Worm (Caenorhabditis elegans) whole organism, L2 larva: ENCODE results near the gene adm-2.

Experiments used
- C34F6.9 ChIP-seq: fragments of 150-350 bp; optimal IDR thresholded peaks from 2 replicates; lab custom pipeline; 2014; ENCODE audit warnings: missing biosample characterization, missing genetic modification characterization
- ZK546.5 ChIP-seq: sonication (generic microtip); optimal IDR thresholded peaks from 2 replicates; lab custom pipeline; 2017; ENCODE audit warnings: missing biosample characterization, missing genetic modification characterization
- alr-1 ChIP-seq: fragments of 150-350 bp; optimal IDR thresholded peaks from 2 replicates; lab custom pipeline; 2014; ENCODE audit warnings: missing biosample characterization, missing genetic modification characterization
- aly-2 ChIP-seq: fragments of 150-350 bp; optimal IDR thresholded peaks from 2 replicates; lab custom pipeline; 2014; ENCODE audit warnings: missing biosample characterization, missing genetic modification characterization
- ama-1 ChIP-seq: fragments of 150-350 bp; optimal IDR thresholded peaks from 2 replicates; lab custom pipeline; 2018; ENCODE audit warnings: inconsistent platforms
- blmp-1 ChIP-seq: sonication (generic microtip); optimal IDR thresholded peaks from 2 replicates; lab custom pipeline; 2017; ENCODE audit warnings: missing genetic modification characterization, mild to moderate bottlenecking, missing compliant biosample characterization, antibody characterized with exemption, moderate library complexity; ENCODE audit not compliant: insufficient read depth
- ceh-16 ChIP-seq: fragments of 150-350 bp; optimal IDR thresholded peaks from 2 replicates; lab custom pipeline; 2014; ENCODE audit warnings: missing biosample characterization, missing genetic modification characterization
- ceh-82 ChIP-seq: fragments of 150-350 bp; optimal IDR thresholded peaks from 2 replicates; lab custom pipeline; 2014; ENCODE audit warnings: missing biosample characterization, missing genetic modification characterization
- crh-2 ChIP-seq: sonication (generic microtip); optimal IDR thresholded peaks from 2 replicates; lab custom pipeline; 2017; ENCODE audit warnings: missing biosample characterization, missing genetic modification characterization
- dmd-4 ChIP-seq: sonication (generic microtip); optimal IDR thresholded peaks from 2 replicates; lab custom pipeline; 2017; ENCODE audit warnings: missing biosample characterization, missing genetic modification characterization
- elt-1 ChIP-seq: fragments of 150-350 bp; optimal IDR thresholded peaks from 2 replicates; lab custom pipeline; 2014; ENCODE audit warnings: missing biosample characterization, missing genetic modification characterization
- elt-3 ChIP-seq: sonication (generic microtip); optimal IDR thresholded peaks from 2 replicates; lab custom pipeline; 2017; ENCODE audit warnings: missing biosample characterization, missing genetic modification characterization
- gmeb-1 ChIP-seq: fragments of 150-350 bp; optimal IDR thresholded peaks from 2 replicates; lab custom pipeline; 2014; ENCODE audit warnings: missing biosample characterization, missing genetic modification characterization
- lin-11 ChIP-seq: fragments of 150-350 bp; sonication (generic microtip); optimal IDR thresholded peaks from 2 replicates; lab custom pipeline; 2014; ENCODE audit warnings: missing biosample characterization, missing genetic modification characterization, inconsistent platforms, mixed read lengths
- lin-39 ChIP-seq: fragments of 150-350 bp; optimal IDR thresholded peaks from 2 replicates; lab custom pipeline; 2014; ENCODE audit warnings: missing biosample characterization, missing genetic modification reagents, missing genetic modification characterization
- lsy-2 ChIP-seq, 2 experiments: fragments of 150-350 bp in 1 of 2; sonication (generic microtip) in 1 of 2; optimal IDR thresholded peaks; 2 replicates each; lab custom pipeline; 2014 to 2017; ENCODE audit warnings: missing biosample characterization in 2 of 2, missing genetic modification characterization in 2 of 2
- mab-5 ChIP-seq: fragments of 150-350 bp; optimal IDR thresholded peaks from 2 replicates; lab custom pipeline; 2014; ENCODE audit warnings: missing biosample characterization, missing genetic modification characterization
- mdl-1 ChIP-seq, 2 experiments: fragments of 150-350 bp in 1 of 2; sonication (generic microtip) in 1 of 2; optimal IDR thresholded peaks; 2 replicates each; lab custom pipeline; 2017; ENCODE audit warnings: missing biosample characterization in 2 of 2, missing genetic modification characterization in 2 of 2
- nhr-11 ChIP-seq: fragments of 150-350 bp; optimal IDR thresholded peaks from 2 replicates; lab custom pipeline; 2014; ENCODE audit warnings: missing biosample characterization, missing genetic modification characterization
- nhr-129 ChIP-seq: fragments of 150-350 bp; optimal IDR thresholded peaks from 2 replicates; lab custom pipeline; 2014; ENCODE audit warnings: missing biosample characterization, missing genetic modification characterization
- nhr-21 ChIP-seq: fragments of 150-350 bp; optimal IDR thresholded peaks from 2 replicates; lab custom pipeline; 2014; ENCODE audit warnings: missing biosample characterization, missing genetic modification characterization
- nhr-25 ChIP-seq: fragments of 150-350 bp; sonication (generic microtip); optimal IDR thresholded peaks from 3 replicates; lab custom pipeline; 2014; ENCODE audit warnings: missing biosample characterization, missing genetic modification characterization
- nhr-6 ChIP-seq: fragments of 150-350 bp; optimal IDR thresholded peaks from 2 replicates; lab custom pipeline; 2014; ENCODE audit warnings: missing biosample characterization, missing genetic modification characterization
- nhr-77 ChIP-seq: fragments of 150-350 bp; optimal IDR thresholded peaks from 2 replicates; lab custom pipeline; 2014; ENCODE audit warnings: missing biosample characterization, missing genetic modification characterization
- peb-1 ChIP-seq: fragments of 150-350 bp; optimal IDR thresholded peaks from 2 replicates; lab custom pipeline; 2014; ENCODE audit warnings: missing biosample characterization, missing genetic modification characterization
- sem-4 ChIP-seq: fragments of 150-350 bp; optimal IDR thresholded peaks from 2 replicates; lab custom pipeline; 2014; ENCODE audit warnings: missing biosample characterization, missing genetic modification reagents, missing genetic modification characterization
- sma-3 ChIP-seq: sonication (generic microtip); optimal IDR thresholded peaks from 2 replicates; lab custom pipeline; 2016; ENCODE audit warnings: missing genetic modification reagents, missing genetic modification characterization, missing compliant biosample characterization
- sma-9 ChIP-seq, 2 experiments: fragments of 150-350 bp in 1 of 2; sonication (generic microtip) in 1 of 2; optimal IDR thresholded peaks; 2 replicates each; lab custom pipeline; 2014 to 2016; ENCODE audit warnings: missing genetic modification characterization in 2 of 2, mild to moderate bottlenecking in 1 of 2, missing biosample characterization in 1 of 2, missing compliant biosample characterization in 1 of 2, missing genetic modification reagents in 1 of 2, moderate library complexity in 1 of 2
- snpc-4 ChIP-seq: fragments of 150-350 bp; optimal IDR thresholded peaks from 2 replicates; lab custom pipeline; 2014; ENCODE audit warnings: missing biosample characterization, missing genetic modification characterization
- unc-39 ChIP-seq: fragments of 150-350 bp; optimal IDR thresholded peaks from 2 replicates; lab custom pipeline; 2014; ENCODE audit warnings: missing biosample characterization, missing genetic modification characterization
- unc-55 ChIP-seq: fragments of 150-350 bp; sonication (generic microtip); optimal IDR thresholded peaks from 3 replicates; lab custom pipeline; 2014; ENCODE audit warnings: missing biosample characterization, missing genetic modification reagents, missing genetic modification characterization
- zag-1 ChIP-seq: fragments of 150-350 bp; optimal IDR thresholded peaks from 2 replicates; lab custom pipeline; 2014; ENCODE audit warnings: missing biosample characterization, missing genetic modification characterization
- ztf-1 ChIP-seq: fragments of 200-800 bp; sonication (Bioruptor generic); conservative IDR thresholded peaks from 2 replicates; pipeline ENCODE4 v1.3.6; 2022; ENCODE audit warnings: missing genetic modification characterization, missing compliant biosample characterization
- ztf-11 ChIP-seq: sonication (generic microtip); optimal IDR thresholded peaks from 2 replicates; lab custom pipeline; 2017; ENCODE audit warnings: missing biosample characterization, missing genetic modification characterization

adm-2 gene

DNA sequence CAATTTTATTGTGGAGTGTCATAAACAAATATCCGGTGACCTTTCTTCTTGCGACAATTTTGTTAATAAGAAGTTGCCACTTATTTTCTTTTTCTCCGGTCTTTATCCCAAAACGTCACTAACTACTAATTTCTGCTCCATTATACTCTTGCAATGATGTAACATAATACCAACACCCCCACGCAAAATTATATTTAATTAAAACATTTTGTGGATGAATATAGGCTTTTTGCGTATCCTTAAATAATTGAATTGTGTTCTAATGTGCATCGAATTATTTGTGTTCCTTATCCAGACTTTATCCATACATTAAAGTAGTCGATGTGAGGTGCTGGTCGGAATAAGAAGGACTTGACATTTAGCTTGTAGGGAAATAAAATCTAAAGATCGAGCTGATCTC is 15.2 kb downstream of the adm-2 start:
- TF ChIP-seq nhr-25 (tag; lab: Kevin White, UChicago), result no peak

ce11 chrX:13706607-13707006 is 18.9 kb downstream of the adm-2 start, which contains the start of gene K02D3.1:
TSS of gene K02D3.1 (plus strand) at chrX:13706907.
- TF ChIP-seq nhr-21 (no peak), C34F6.9 (tag; lab: Kevin White, UChicago) (no peak), aly-2 (no peak), sma-3 (GFP tag; lab: Kevin White, UChicago) (no peak), ceh-16 (tag; lab: Kevin White, UChicago) (no peak), alr-1 (no peak), ztf-1 (GFP tag; lab: Robert Waterston, UW) (no peak), elt-1 (no peak), nhr-129 (tag; lab: Kevin White, UChicago) (no peak), elt-3 (tag; lab: Kevin White, UChicago) (no peak), unc-39 (tag; lab: Kevin White, UChicago) (no peak), sma-9 (GFP tag; optimal IDR thresholded peaks at IDR 0.05; lab: Kevin White, UChicago) (no peak), sma-9 (tag; optimal IDR thresholded peaks at IDR 0.05; lab: Kevin White, UChicago) (no peak), unc-55 (GFP tag; lab: Kevin White, UChicago) (no peak), peb-1 (no peak), zag-1 (tag; lab: Kevin White, UChicago) (no peak), ZK546.5 (no peak), mab-5 (no peak), lin-11 (tag; lab: Kevin White, UChicago) (no peak), ztf-11 (tag; lab: Kevin White, UChicago) (no peak)

- TF ChIP-seq snpc-4 (tag; lab: Kevin White, UChicago) (peak; percentile 58), gmeb-1 (tag; lab: Kevin White, UChicago) (no peak), ZK546.5 (no peak)
- TF ChIP-seq, all 48 proteins: peak for 1
Observed at ce11 chrX:13709060-13709459, 21.3 kb downstream of the adm-2 start.

- TF ChIP-seq crh-2 (tag; lab: Kevin White, UChicago), result no peak
- TF ChIP-seq sem-4 (tag; lab: Kevin White, UChicago), result no peak
- TF ChIP-seq lin-39 (tag; lab: Kevin White, UChicago), result no peak
- no peak for TF ChIP-seq nhr-6 (tag; lab: Kevin White, UChicago)
- TF ChIP-seq ztf-11 (tag; lab: Kevin White, UChicago), result no peak
- TF ChIP-seq ztf-1 (GFP tag; lab: Robert Waterston, UW), result no peak
- no peak for TF ChIP-seq unc-55 (GFP tag; lab: Kevin White, UChicago)
- no peak for TF ChIP-seq ceh-82 (tag; lab: Kevin White, UChicago)
Observed at ce11 chrX:13711909-13712308, 24.2 kb downstream of the adm-2 start, which contains the start of gene K02D3.2. TSS of gene K02D3.2 (minus strand) at chrX:13712009.

ce11 chrX:13712992-13713391 is 25.2 kb downstream of the adm-2 start:
- no peak for TF ChIP-seq dmd-4 (tag; lab: Kevin White, UChicago)
- TF ChIP-seq sma-9 (GFP tag; optimal IDR thresholded peaks at IDR 0.05; lab: Kevin White, UChicago), result peak; percentile 44
- TF ChIP-seq sma-9 (tag; optimal IDR thresholded peaks at IDR 0.05; lab: Kevin White, UChicago), result no peak
- peak; percentile 22 for TF ChIP-seq nhr-129 (tag; lab: Kevin White, UChicago)
- TF ChIP-seq nhr-11 (tag; lab: Kevin White, UChicago), result no peak
- no peak for TF ChIP-seq ZK546.5
- no peak for TF ChIP-seq blmp-1
- no peak for TF ChIP-seq aly-2
- TF ChIP-seq ceh-16 (tag; lab: Kevin White, UChicago), result no peak
- peak in 1 of 2 experiments; percentile 41 for TF ChIP-seq lsy-2 (tag; optimal IDR thresholded peaks at IDR 0.05; lab: Kevin White, UChicago)
- TF ChIP-seq nhr-77 (tag; lab: Kevin White, UChicago), result no peak

ce11 chrX:13713857-13714256 is 26.1 kb downstream of the adm-2 start, which contains the start of gene K11E4.1:
TSS of gene K11E4.1 (plus strand) at chrX:13714157.
- no peak for TF ChIP-seq ama-1 (lab: Kevin White, UChicago)
- TF ChIP-seq unc-39 (tag; lab: Kevin White, UChicago), result no peak
- TF ChIP-seq mdl-1 (tag; optimal IDR thresholded peaks at IDR 0.05; lab: Kevin White, UChicago), result no peak
- TF ChIP-seq nhr-21, result no peak
- no peak for TF ChIP-seq aly-2
- no peak for TF ChIP-seq ceh-82 (tag; lab: Kevin White, UChicago)
- TF ChIP-seq zag-1 (tag; lab: Kevin White, UChicago), result no peak
- TF ChIP-seq ceh-16 (tag; lab: Kevin White, UChicago), result no peak
- TF ChIP-seq elt-3 (tag; lab: Kevin White, UChicago), result no peak
- no peak for TF ChIP-seq snpc-4 (tag; lab: Kevin White, UChicago)
- no peak for TF ChIP-seq sem-4 (tag; lab: Kevin White, UChicago)
- TF ChIP-seq unc-55 (GFP tag; lab: Kevin White, UChicago), result no peak
- TF ChIP-seq nhr-11 (tag; lab: Kevin White, UChicago), result no peak
- TF ChIP-seq nhr-25 (tag; lab: Kevin White, UChicago), result no peak
- no peak for TF ChIP-seq ztf-1 (GFP tag; lab: Robert Waterston, UW)
- no peak for TF ChIP-seq elt-1
- no peak for TF ChIP-seq lin-39 (tag; lab: Kevin White, UChicago)
- TF ChIP-seq sma-3 (GFP tag; lab: Kevin White, UChicago), result no peak
- no peak for TF ChIP-seq dmd-4 (tag; lab: Kevin White, UChicago)
- no peak for TF ChIP-seq ztf-11 (tag; lab: Kevin White, UChicago)
